Fruit fly (Drosophila melanogaster): ENCODE data around the gene CG8043.

Gene CG8043

dm6 chr3R:8705323-8706097 lies 28.8 kb downstream of the CG8043 start (continued):
- TF ChIP-seq Antp (GFP tag; optimal IDR thresholded peaks at IDR 0.05) (no peak), Sry-β (GFP tag; optimal IDR thresholded peaks at IDR 0.05) (no peak), caup (GFP tag; optimal IDR thresholded peaks at IDR 0.05; ENCODE audit: severe bottlenecking) (no peak), CG18599 (GFP tag; optimal IDR thresholded peaks at IDR 0.05) (peak; percentile 17), CG10267 (tag; optimal IDR thresholded peaks at IDR 0.05) (peak; percentile 3), Hmx (GFP tag; optimal IDR thresholded peaks at IDR 0.05) (no peak), scrt (GFP tag; optimal IDR thresholded peaks at IDR 0.05) (no peak), z (GFP tag; IDR thresholded peaks at IDR 0.05) (peak; percentile 77; the same call in 2 of the 3 replicates), CG7839 (tag; optimal IDR thresholded peaks at IDR 0.05) (peak; percentile 22), CG31441 (GFP tag; IDR thresholded peaks at IDR 0.05) (no peak), pros (GFP tag; optimal IDR thresholded peaks at IDR 0.05) (peak; percentile 45), sqz (GFP tag; optimal IDR thresholded peaks at IDR 0.05) (peak; percentile 98), CG8089 (GFP tag; optimal IDR thresholded peaks at IDR 0.05) (no peak), CG14860 (GFP tag; IDR thresholded peaks at IDR 0.05; ENCODE audit: partially characterized antibody) (no peak), CkIIα-i1 (GFP tag; IDR thresholded peaks at IDR 0.05) (no peak), Mrtf (GFP tag; IDR thresholded peaks at IDR 0.05) (0 out of 3 replicates have a peak, but pooled peaks have one; percentile 16), CG10654 (GFP tag; optimal IDR thresholded peaks at IDR 0.05) (no peak), BtbVII (GFP tag; optimal IDR thresholded peaks at IDR 0.05) (no peak), Hand (GFP tag; optimal IDR thresholded peaks at IDR 0.05) (peak; percentile 10), gem (tag; optimal IDR thresholded peaks at IDR 0.05) (peak; percentile 41), CG18262 (tag; optimal IDR thresholded peaks at IDR 0.05) (peak; percentile 22), CG12236 (GFP tag; optimal IDR thresholded peaks at IDR 0.05) (no peak), NC2α (GFP tag; optimal IDR thresholded peaks at IDR 0.05) (no peak), otp (GFP tag; IDR thresholded peaks at IDR 0.05) (no peak), bcd (GFP tag; optimal IDR thresholded peaks at IDR 0.05) (no peak), CG11247 (GFP tag; IDR thresholded peaks at IDR 0.05) (no peak), hbn (GFP tag; IDR thresholded peaks at IDR 0.05; ENCODE audit: partially characterized antibody) (no peak), Dip3 (GFP tag; optimal IDR thresholded peaks at IDR 0.05) (no peak), inv (GFP tag; IDR thresholded peaks at IDR 0.05; ENCODE audit: partially characterized antibody) (no peak), crol (GFP tag; IDR thresholded peaks at IDR 0.05) (0 out of 2 replicates have a peak, but pooled peaks have one; percentile 24), amos (GFP tag; IDR thresholded peaks at IDR 0.05; ENCODE audit: partially characterized antibody) (no peak), CG12391 (tag; optimal IDR thresholded peaks at IDR 0.05) (peak; percentile 1), hb (GFP tag; IDR thresholded peaks at IDR 0.05; ENCODE audit: partially characterized antibody) (0 out of 3 replicates have a peak, but pooled peaks have one; percentile 21), bab2 (GFP tag; optimal IDR thresholded peaks at IDR 0.05) (no peak), CG1647 (GFP tag; optimal IDR thresholded peaks at IDR 0.05) (no peak), sima (GFP tag; optimal IDR thresholded peaks at IDR 0.05) (no peak), gt (GFP tag; IDR thresholded peaks at IDR 0.05) (no peak), chif (GFP tag; optimal IDR thresholded peaks at IDR 0.05) (no peak), Doc3 (GFP tag; IDR thresholded peaks at IDR 0.05; ENCODE audit: partially characterized antibody) (no peak), abd-A (tag; optimal IDR thresholded peaks at IDR 0.05) (peak; percentile 93), CG2712 (tag; optimal IDR thresholded peaks at IDR 0.05) (peak; percentile 16), lola (GFP tag; optimal IDR thresholded peaks at IDR 0.05) (no peak), CG8924 (tag; optimal IDR thresholded peaks at IDR 0.05) (peak; percentile 8)
